Worm (Caenorhabditis elegans) whole organism, L1 larva: ENCODE measurements around the gene ZK354.7.

Experiments used
- aha-1 ChIP-seq: fragments of 150-350 bp; optimal IDR thresholded peaks from 2 replicates; lab custom pipeline; 2014; ENCODE audit warnings: missing biosample characterization, missing genetic modification characterization
- dpl-1 ChIP-seq, 3 experiments: fragments of 150-350 bp in 2 of 3; sonication (generic microtip) in 1 of 3; optimal IDR thresholded peaks; 2 replicates each; lab custom pipeline; 2014 to 2017; ENCODE audit warnings: missing biosample characterization in 3 of 3, missing genetic modification characterization in 3 of 3, missing genetic modification reagents in 3 of 3
- egl-27 ChIP-seq, 2 experiments: fragments of 150-350 bp in 1 of 2; sonication (generic microtip); optimal IDR thresholded peaks; 3 replicates each; lab custom pipeline; 2017 to 2018; ENCODE audit warnings: missing biosample characterization in 2 of 2, missing genetic modification characterization in 2 of 2, missing genetic modification reagents in 2 of 2
- fos-1 ChIP-seq: fragments of 150-350 bp; optimal IDR thresholded peaks from 2 replicates; lab custom pipeline; 2014; ENCODE audit warnings: missing biosample characterization, missing genetic modification characterization
- irx-1 ChIP-seq: sonication (generic microtip); optimal IDR thresholded peaks from 2 replicates; lab custom pipeline; 2016; ENCODE audit warnings: missing genetic modification characterization, missing compliant biosample characterization
- lin-15B ChIP-seq: fragments of 150-350 bp; sonication (generic microtip); optimal IDR thresholded peaks from 3 replicates; lab custom pipeline; 2014; ENCODE audit warnings: missing biosample characterization, missing genetic modification characterization
- swsn-7 ChIP-seq: sonication (generic microtip); optimal IDR thresholded peaks from 2 replicates; lab custom pipeline; 2016; ENCODE audit warnings: missing genetic modification characterization, missing compliant biosample characterization
- ztf-11 ChIP-seq, 2 experiments: sonication (generic microtip); optimal IDR thresholded peaks; 2 replicates each; lab custom pipeline; 2016 to 2017; ENCODE audit warnings: missing genetic modification characterization in 2 of 2, missing biosample characterization in 1 of 2, missing compliant biosample characterization in 1 of 2

ce11 chrIV:5332178-5332577, 29.2 kb upstream of the ZK354.7 start, which contains the start of gene Y4C6B.3:
- TF ChIP-seq swsn-7 (tag; lab: Kevin White, UChicago) (no peak), dpl-1 (GFP tag; optimal IDR thresholded peaks at IDR 0.05; lab: Kevin White, UChicago) (no peak), aha-1 (tag; lab: Kevin White, UChicago) (no peak), egl-27 (tag; optimal IDR thresholded peaks at IDR 0.05; lab: Kevin White, UChicago) (no peak), fos-1 (tag; lab: Kevin White, UChicago) (no peak), lin-15B (tag; lab: Kevin White, UChicago) (no peak), irx-1 (tag; lab: Kevin White, UChicago) (no peak), ztf-11 (tag; optimal IDR thresholded peaks at IDR 0.05; lab: Kevin White, UChicago) (no peak)
